Worm (Caenorhabditis elegans) whole organism, L4 larva: ENCODE results near the gene btb-10.

ENCODE experiments used
- F26F4.8 ChIP-seq: fragments of 200-800 bp; sonication (Bioruptor generic); conservative IDR thresholded peaks from 2 replicates; pipeline ENCODE4 v1.3.6; 2022; ENCODE audit warnings: missing genetic modification characterization, missing compliant biosample characterization
- T20F7.1 ChIP-seq: fragments of 200-800 bp; sonication (Bioruptor generic); optimal IDR thresholded peaks from 2 replicates; lab custom pipeline; 2018; ENCODE audit warnings: mild to moderate bottlenecking, missing genetic modification characterization, missing compliant biosample characterization
- Y105C5A.15 ChIP-seq: fragments of 200-800 bp; sonication (Bioruptor generic); IDR thresholded peaks from 2 replicates; pipeline ENCODE4 v1.3.6; 2022; ENCODE audit warnings: missing genetic modification characterization, missing compliant biosample characterization
- ZK337.2 ChIP-seq: fragments of 200-800 bp; sonication (Bioruptor generic); IDR thresholded peaks from 2 replicates; pipeline ENCODE4 v1.3.6; 2022; ENCODE audit warnings: missing genetic modification reagents, missing genetic modification characterization, missing compliant biosample characterization
- ZK546.5 ChIP-seq, 2 experiments: sonication (generic microtip); optimal IDR thresholded peaks; 2 replicates each; lab custom pipeline; 2017; ENCODE audit warnings: missing biosample characterization in 2 of 2, missing genetic modification characterization in 2 of 2
- aly-2 ChIP-seq: sonication (generic microtip); optimal IDR thresholded peaks from 2 replicates; lab custom pipeline; 2018; ENCODE audit warnings: missing biosample characterization, missing genetic modification characterization
- ama-1 ChIP-seq: fragments of 150-350 bp; optimal IDR thresholded peaks from 2 replicates; lab custom pipeline; 2014; ENCODE audit warnings: inconsistent platforms, mixed read lengths
- arid-1 ChIP-seq: fragments of 200-800 bp; sonication (Bioruptor generic); conservative IDR thresholded peaks from 2 replicates; pipeline ENCODE4 v1.3.6; 2022; ENCODE audit warnings: missing genetic modification reagents, missing genetic modification characterization, missing compliant biosample characterization
- attf-4 ChIP-seq: sonication (generic microtip); optimal IDR thresholded peaks from 3 replicates; lab custom pipeline; 2017; ENCODE audit warnings: missing biosample characterization, missing genetic modification characterization
- ceh-32 ChIP-seq: sonication (generic microtip); optimal IDR thresholded peaks from 2 replicates; lab custom pipeline; 2016; ENCODE audit warnings: mild to moderate bottlenecking, missing genetic modification characterization, missing compliant biosample characterization; ENCODE audit not compliant: poor library complexity
- ceh-62 ChIP-seq: sonication (generic microtip); optimal IDR thresholded peaks from 2 replicates; lab custom pipeline; 2017; ENCODE audit warnings: missing biosample characterization, missing genetic modification characterization
- ces-1 ChIP-seq: fragments of 150-350 bp; sonication (generic microtip); optimal IDR thresholded peaks from 4 replicates; lab custom pipeline; 2014; ENCODE audit warnings: missing biosample characterization, missing genetic modification reagents, missing genetic modification characterization
- cey-2 ChIP-seq: sonication (generic microtip); optimal IDR thresholded peaks from 3 replicates; lab custom pipeline; 2017; ENCODE audit warnings: missing genetic modification characterization, mild to moderate bottlenecking, missing compliant biosample characterization, antibody characterized with exemption, borderline replicate concordance; ENCODE audit not compliant: insufficient read depth
- daf-12 ChIP-seq: fragments of 150-350 bp; optimal IDR thresholded peaks from 2 replicates; lab custom pipeline; 2014; ENCODE audit warnings: missing biosample characterization, missing genetic modification reagents, missing genetic modification characterization
- daf-16 ChIP-seq, 3 experiments: sonication (generic microtip); optimal IDR thresholded peaks; 2 replicates each; lab custom pipeline; 2016 to 2017; ENCODE audit warnings: missing genetic modification characterization in 3 of 3, missing genetic modification reagents in 3 of 3, mild to moderate bottlenecking in 2 of 3, missing compliant biosample characterization in 2 of 3, missing biosample characterization in 1 of 3, moderate library complexity in 1 of 3
- daf-19 ChIP-seq: fragments of 200-800 bp; sonication (Bioruptor generic); conservative IDR thresholded peaks from 2 replicates; pipeline ENCODE4 v1.3.6; 2022; ENCODE audit warnings: missing genetic modification characterization, missing compliant biosample characterization
- daf-8 ChIP-seq: fragments of 200-800 bp; sonication (Bioruptor generic); IDR thresholded peaks from 2 replicates; pipeline ENCODE4 v1.3.6; 2022; ENCODE audit warnings: missing genetic modification characterization, missing compliant biosample characterization
- dmd-8 ChIP-seq: fragments of 200-800 bp; sonication (Bioruptor generic); IDR thresholded peaks from 2 replicates; pipeline ENCODE4 v1.3.6; 2022; ENCODE audit warnings: missing genetic modification characterization, missing compliant biosample characterization
- duxl-1 ChIP-seq: sonication (generic microtip); optimal IDR thresholded peaks from 2 replicates; lab custom pipeline; 2016; ENCODE audit warnings: mild to moderate bottlenecking, missing genetic modification characterization, moderate library complexity, missing compliant biosample characterization; ENCODE audit not compliant: poor library complexity
- egl-27 ChIP-seq: sonication (generic microtip); optimal IDR thresholded peaks from 3 replicates; lab custom pipeline; 2017; ENCODE audit warnings: missing biosample characterization, missing genetic modification reagents, missing genetic modification characterization
- egl-43 ChIP-seq: fragments of 200-800 bp; sonication (Bioruptor generic); IDR thresholded peaks from 2 replicates; pipeline ENCODE4 v1.3.6; 2022; ENCODE audit warnings: missing genetic modification reagents, missing genetic modification characterization, missing compliant biosample characterization
- fkh-10 ChIP-seq: fragments of 150-350 bp; optimal IDR thresholded peaks from 2 replicates; lab custom pipeline; 2014; ENCODE audit warnings: missing biosample characterization, missing genetic modification reagents, missing genetic modification characterization
- fos-1 ChIP-seq: fragments of 150-350 bp; optimal IDR thresholded peaks from 2 replicates; lab custom pipeline; 2014; ENCODE audit warnings: missing biosample characterization, missing genetic modification characterization
- gei-8 ChIP-seq: fragments of 200-800 bp; sonication (Bioruptor generic); optimal IDR thresholded peaks from 2 replicates; lab custom pipeline; 2018; ENCODE audit warnings: mild to moderate bottlenecking, missing genetic modification characterization, missing compliant biosample characterization
- hmg-1.1 ChIP-seq: fragments of 200-800 bp; sonication (Bioruptor generic); IDR thresholded peaks from 2 replicates; pipeline ENCODE4 v1.3.6; 2022; ENCODE audit warnings: missing genetic modification reagents, missing genetic modification characterization, missing compliant biosample characterization
- lin-13 ChIP-seq: fragments of 150-350 bp; optimal IDR thresholded peaks from 2 replicates; lab custom pipeline; 2014; ENCODE audit warnings: missing biosample characterization, missing genetic modification reagents, missing genetic modification characterization
- lin-15B ChIP-seq: fragments of 150-350 bp; sonication (generic microtip); optimal IDR thresholded peaks from 3 replicates; lab custom pipeline; 2014; ENCODE audit warnings: missing biosample characterization, missing genetic modification characterization
- lin-29 ChIP-seq: fragments of 200-800 bp; sonication (Bioruptor generic); IDR thresholded peaks from 2 replicates; pipeline ENCODE4 v1.3.6; 2022; ENCODE audit warnings: missing genetic modification reagents, missing genetic modification characterization, missing compliant biosample characterization
- lin-39 ChIP-seq: fragments of 150-350 bp; optimal IDR thresholded peaks from 2 replicates; lab custom pipeline; 2014; ENCODE audit warnings: missing biosample characterization, missing genetic modification reagents, missing genetic modification characterization
- lir-3 ChIP-seq: sonication (generic microtip); optimal IDR thresholded peaks from 2 replicates; lab custom pipeline; 2016; ENCODE audit warnings: mild to moderate bottlenecking, missing genetic modification characterization, missing compliant biosample characterization
- mes-2 ChIP-seq: sonication (generic microtip); optimal IDR thresholded peaks from 2 replicates; lab custom pipeline; 2016; ENCODE audit warnings: missing genotype, mild to moderate bottlenecking, missing genetic modification characterization, missing compliant biosample characterization; ENCODE audit not compliant: poor library complexity, severe bottlenecking
- mxl-3 ChIP-seq: fragments of 200-800 bp; sonication (Bioruptor generic); optimal IDR thresholded peaks from 2 replicates; lab custom pipeline; 2018; ENCODE audit warnings: mild to moderate bottlenecking, missing genetic modification characterization, missing compliant biosample characterization
- nhr-25 ChIP-seq: sonication (generic microtip); optimal IDR thresholded peaks from 2 replicates; lab custom pipeline; 2017; ENCODE audit warnings: missing genetic modification characterization, mild to moderate bottlenecking, missing compliant biosample characterization, antibody characterized with exemption, moderate library complexity, borderline replicate concordance; ENCODE audit not compliant: insufficient read depth
- nhr-48 ChIP-seq: sonication (generic microtip); optimal IDR thresholded peaks from 2 replicates; lab custom pipeline; 2016; ENCODE audit warnings: mild to moderate bottlenecking, missing genetic modification characterization, missing compliant biosample characterization
- pqm-1 ChIP-seq: sonication (generic microtip); optimal IDR thresholded peaks from 2 replicates; lab custom pipeline; 2017; ENCODE audit warnings: missing biosample characterization, missing genetic modification characterization
- skn-1 ChIP-seq: fragments of 150-350 bp; optimal IDR thresholded peaks from 2 replicates; lab custom pipeline; 2014; ENCODE audit warnings: missing biosample characterization, missing genetic modification characterization
- snpc-4 ChIP-seq: fragments of 150-350 bp; optimal IDR thresholded peaks from 2 replicates; lab custom pipeline; 2014; ENCODE audit warnings: missing biosample characterization, missing genetic modification characterization
- spr-3 ChIP-seq: fragments of 200-800 bp; sonication (Bioruptor generic); optimal IDR thresholded peaks from 2 replicates; lab custom pipeline; 2018; ENCODE audit warnings: mild to moderate bottlenecking, missing genetic modification characterization, missing compliant biosample characterization
- unc-39 ChIP-seq: sonication (generic microtip); optimal IDR thresholded peaks from 2 replicates; lab custom pipeline; 2017; ENCODE audit warnings: missing biosample characterization, missing genetic modification characterization
- zfp-2 ChIP-seq: sonication (generic microtip); optimal IDR thresholded peaks from 2 replicates; lab custom pipeline; 2016; ENCODE audit warnings: mild to moderate bottlenecking, missing genetic modification characterization, missing compliant biosample characterization
- zip-11 ChIP-seq: fragments of 200-800 bp; sonication (Bioruptor generic); IDR thresholded peaks from 2 replicates; pipeline ENCODE4 v1.3.6; 2022; ENCODE audit warnings: missing genetic modification characterization, missing compliant biosample characterization
- zip-2 ChIP-seq: fragments of 150-350 bp; optimal IDR thresholded peaks from 2 replicates; lab custom pipeline; 2014; ENCODE audit warnings: missing biosample characterization, missing genetic modification characterization

Gene btb-10

DNA sequence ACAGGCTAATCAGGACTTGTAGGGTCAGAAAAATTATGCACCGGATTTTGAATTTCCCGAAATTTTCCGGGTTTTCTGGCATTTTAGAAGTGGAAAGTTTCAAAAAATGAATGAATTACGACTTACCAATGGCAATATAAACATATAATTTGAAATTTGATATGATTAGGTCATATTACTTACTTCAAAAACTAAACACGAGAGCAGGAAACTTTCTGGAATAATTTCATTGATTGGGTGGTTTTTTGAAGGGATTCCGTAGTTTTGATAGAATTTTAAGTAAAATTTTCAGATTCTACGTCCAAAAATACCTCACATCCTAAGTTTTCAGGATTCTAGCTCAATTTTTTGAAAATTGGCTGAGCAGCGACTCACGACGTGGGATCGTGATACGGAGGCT lies 14.8 kb upstream of the btb-10 start, which contains the start of gene K02E7.11:
K02E7.11 (minus strand) TSS at position 101 of the 400 bp plus-strand sequence.
- TF ChIP-seq arid-1 (no peak), zfp-2 (tag; lab: Kevin White, UChicago) (peak; percentile 33)

ce11 chrII:1072106-1072505 lies 11.5 kb upstream of the btb-10 start, which contains the start of gene K02E7.4:
Gene K02E7.4, plus strand, starts transcription at chrII:1072406.
- TF ChIP-seq cey-2 (tag; lab: Kevin White, UChicago) = no peak
- no peak for TF ChIP-seq spr-3 (GFP tag; lab: Kevin White, UChicago)
- no peak for TF ChIP-seq mes-2 (tag; lab: Kevin White, UChicago)
- TF ChIP-seq ama-1 (lab: Kevin White, UChicago) = no peak
- TF ChIP-seq zip-11 = no peak
- no peak for TF ChIP-seq ZK337.2 (GFP tag; lab: Robert Waterston, UW)
- TF ChIP-seq gei-8 = no peak
- TF ChIP-seq lin-39 (tag; lab: Kevin White, UChicago) = no peak

ce11 chrII:1071432-1071831 lies 10.8 kb upstream of the btb-10 start:
- TF ChIP-seq nhr-25 (tag; lab: Kevin White, UChicago) (no peak), daf-12 (tag; lab: Kevin White, UChicago) (no peak), snpc-4 (no peak), T20F7.1 (GFP tag; lab: Kevin White, UChicago) (no peak)

DNA sequence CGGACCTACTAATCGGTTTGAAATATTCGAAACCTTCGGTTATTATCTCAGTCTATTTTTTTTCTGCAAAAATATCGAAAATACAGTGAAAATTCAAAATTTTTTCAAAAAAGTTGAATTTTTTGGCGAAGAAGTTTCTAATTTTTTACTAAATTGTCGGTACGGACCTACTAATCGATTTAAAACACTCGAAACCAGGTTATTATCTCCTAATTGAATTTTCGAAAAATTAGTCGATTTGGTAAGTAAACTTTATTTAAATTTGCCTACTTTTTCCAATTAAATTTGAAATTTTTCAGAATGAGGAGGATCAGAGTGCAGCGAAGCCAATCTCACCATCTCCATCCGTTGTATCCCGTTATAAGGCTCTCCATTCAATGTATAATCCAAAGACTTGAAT lies 10.3 kb upstream of the btb-10 start, which contains the start of gene K02E7.12:
K02E7.12 (plus strand) TSS at position 301 of the 400 bp plus-strand sequence.
- TF ChIP-seq zip-2 (no peak), lin-15B (tag; lab: Kevin White, UChicago) (no peak), F26F4.8 (GFP tag; lab: Robert Waterston, UW) (no peak), egl-43 (no peak), aly-2 (no peak), fos-1 (tag; lab: Kevin White, UChicago) (no peak)

DNA sequence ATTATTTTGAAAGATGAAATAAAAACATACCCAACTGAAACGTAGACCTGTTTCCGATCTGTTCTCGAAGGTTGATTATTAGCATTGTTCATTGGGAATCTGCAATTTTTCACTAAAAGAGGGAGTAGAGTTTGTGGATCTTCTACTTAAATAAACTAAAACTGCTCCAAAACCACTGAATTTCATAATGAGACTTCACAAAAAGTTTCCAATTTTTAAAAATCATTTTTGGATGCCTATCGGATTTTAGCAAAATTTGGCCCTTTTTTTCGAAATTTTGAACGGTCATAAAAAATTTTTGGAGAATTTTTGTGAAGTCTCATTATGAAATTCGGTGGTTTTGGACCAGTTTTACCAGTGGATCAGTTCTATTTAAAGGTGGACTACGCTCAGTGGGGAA lies 6.3 kb upstream of the btb-10 start, which contains the start of gene K02E7.10:
K02E7.10 (minus strand) TSS at position 101 of the 400 bp plus-strand sequence.
- TF ChIP-seq skn-1 (tag; lab: Kevin White, UChicago) (no peak), daf-19 (no peak), lin-13 (GFP tag; lab: Kevin White, UChicago) (no peak), unc-39 (tag; lab: Kevin White, UChicago) (no peak), pqm-1 (tag; lab: Kevin White, UChicago) (no peak), egl-27 (tag; lab: Kevin White, UChicago) (no peak), ces-1 (GFP tag; lab: Kevin White, UChicago) (no peak), ZK546.5 (tag; optimal IDR thresholded peaks at IDR 0.05; lab: Kevin White, UChicago) (no peak)

DNA sequence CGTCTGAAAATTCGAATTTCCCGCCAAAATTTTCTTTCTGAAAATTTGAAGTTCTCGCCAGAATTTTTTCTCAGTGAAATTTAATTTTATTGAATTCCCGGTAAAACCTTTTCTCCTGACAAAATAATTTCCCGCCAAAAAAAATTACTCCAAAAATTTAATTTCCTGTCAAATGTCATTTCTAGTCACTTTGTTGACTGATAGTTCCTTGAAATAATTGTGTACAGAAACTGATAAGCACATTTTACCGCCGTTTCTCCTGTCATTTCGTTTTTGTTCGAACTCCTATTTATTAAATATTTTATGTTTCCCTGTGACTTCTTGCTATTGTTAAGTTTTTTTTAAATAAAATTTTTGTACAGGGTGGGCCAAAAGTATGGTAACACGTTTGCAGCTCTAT lies 3.3 kb upstream of the btb-10 start:
- no peak for TF ChIP-seq ceh-32 (tag; lab: Kevin White, UChicago)
- no peak for TF ChIP-seq lir-3
- TF ChIP-seq mxl-3 (GFP tag; lab: Kevin White, UChicago) = no peak
- no peak for TF ChIP-seq fkh-10
- TF ChIP-seq dmd-8 (GFP tag; lab: Robert Waterston, UW) = no peak
- no peak for TF ChIP-seq daf-16 (GFP tag; optimal IDR thresholded peaks at IDR 0.05; lab: Kevin White, UChicago)
- peak; percentile 33 for TF ChIP-seq daf-16 (tag; optimal IDR thresholded peaks at IDR 0.05; lab: Kevin White, UChicago)
- no peak for TF ChIP-seq ceh-62 (tag; lab: Kevin White, UChicago)
- no peak for TF ChIP-seq mes-2 (tag; lab: Kevin White, UChicago)
- TF ChIP-seq attf-4 (tag; lab: Kevin White, UChicago) = no peak
- TF ChIP-seq lin-15B (tag; lab: Kevin White, UChicago) = no peak
- no peak for TF ChIP-seq duxl-1 (tag; lab: Kevin White, UChicago)
- no peak for TF ChIP-seq lin-29 (GFP tag; lab: Robert Waterston, UW)
- no peak for TF ChIP-seq hmg-1.1 (GFP tag; lab: Robert Waterston, UW)
- TF ChIP-seq cey-2 (tag; lab: Kevin White, UChicago) = no peak
- no peak for TF ChIP-seq nhr-48
- TF ChIP-seq ZK337.2 (GFP tag; lab: Robert Waterston, UW) = no peak
- TF ChIP-seq daf-8 (GFP tag; lab: Robert Waterston, UW) = no peak
- no peak for TF ChIP-seq skn-1 (tag; lab: Kevin White, UChicago)
- no peak for TF ChIP-seq Y105C5A.15
